Fruit fly (Drosophila melanogaster) whole organism: ENCODE measurements around the gene Sur.

Source experiments
- CG8478 ChIP-seq: fragments of >200 bp; optimal IDR thresholded peaks from 2 replicates; lab custom pipeline; 2018; ENCODE audit warnings: inconsistent platforms
- psq ChIP-seq: fragments of >200 bp; optimal IDR thresholded peaks from 2 replicates; lab custom pipeline; 2017

dm6 chr2L:10154395-10154794 lies 44.5 kb downstream of the Sur start:
- TF ChIP-seq CG8478 (lab: Kevin White, UChicago) (no peak), psq (no peak)
